Fruit fly (Drosophila melanogaster): ENCODE results near the gene Rab3-GEF.

The Rab3-GEF gene

DNA sequence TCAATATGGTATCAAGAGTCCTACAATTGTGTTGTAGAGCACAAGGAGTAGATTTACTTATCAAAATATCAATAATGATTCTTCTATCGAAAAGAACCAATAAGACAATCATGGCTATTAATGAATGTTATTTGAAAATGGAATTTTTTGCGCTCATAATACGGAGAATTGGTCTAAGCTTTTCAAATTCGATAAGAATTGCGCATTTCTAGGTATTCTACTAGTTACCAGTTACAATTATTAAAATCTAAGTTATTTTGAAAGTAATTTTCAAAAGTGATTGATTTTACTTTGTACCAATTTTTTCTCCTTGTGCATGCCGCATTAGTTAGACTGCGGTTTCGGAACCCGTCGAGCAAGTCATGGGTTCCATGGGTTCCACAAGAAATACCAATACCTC is 19.3 kb upstream of the Rab3-GEF start (continued):
- TF ChIP-seq dsx (GFP tag; optimal IDR thresholded peaks at IDR 0.05; ENCODE audit: poor library complexity, severe bottlenecking) (no peak), fkh (GFP tag; optimal IDR thresholded peaks at IDR 0.05) (no peak), acj6 (GFP tag; optimal IDR thresholded peaks at IDR 0.05) (peak; percentile 17), CG4318 (GFP tag; optimal IDR thresholded peaks at IDR 0.05) (no peak), CG3919 (GFP tag; optimal IDR thresholded peaks at IDR 0.05) (no peak), CG8632 (GFP tag; optimal IDR thresholded peaks at IDR 0.05) (no peak), CG6854 (GFP tag; optimal IDR thresholded peaks at IDR 0.05) (no peak), CG16779 (tag; optimal IDR thresholded peaks at IDR 0.05) (no peak), CG6808 (GFP tag; optimal IDR thresholded peaks at IDR 0.05) (no peak), pdm3 (GFP tag; optimal IDR thresholded peaks at IDR 0.05) (no peak), CG1621 (tag; optimal IDR thresholded peaks at IDR 0.05) (no peak), Hr38 (GFP tag; optimal IDR thresholded peaks at IDR 0.05) (no peak), Eip78C (GFP tag) (peak; percentile 87), Ets96B (tag; optimal IDR thresholded peaks at IDR 0.05) (no peak), CG3032 (tag; optimal IDR thresholded peaks at IDR 0.05) (no peak), CG7368 (GFP tag; optimal IDR thresholded peaks at IDR 0.05) (no peak), Smox (GFP tag; optimal IDR thresholded peaks at IDR 0.05) (peak; percentile 14), topi (GFP tag; optimal IDR thresholded peaks at IDR 0.05) (no peak), Sox15 (GFP tag; optimal IDR thresholded peaks at IDR 0.05) (no peak), CG11294 (GFP tag; IDR thresholded peaks at IDR 0.05) (no peak), CG34406 (GFP tag; optimal IDR thresholded peaks at IDR 0.05) (no peak), Hr39 (GFP tag; optimal IDR thresholded peaks at IDR 0.05) (peak; percentile 24), Hr4 (GFP tag; optimal IDR thresholded peaks at IDR 0.05) (peak; percentile 16), CG6276 (GFP tag; optimal IDR thresholded peaks at IDR 0.05) (no peak), spab (GFP tag; optimal IDR thresholded peaks at IDR 0.05) (no peak)

- TF ChIP-seq Gug (GFP tag; IDR thresholded peaks at IDR 0.05) (no peak), CG6808 (GFP tag; optimal IDR thresholded peaks at IDR 0.05) (peak; percentile 28), CG8119 (GFP tag; IDR thresholded peaks at IDR 0.05) (no peak), Eip75B (GFP tag; optimal IDR thresholded peaks at IDR 0.05) (peak; percentile 6), Lpt (GFP tag; optimal IDR thresholded peaks at IDR 0.05) (no peak), pdm3 (GFP tag; optimal IDR thresholded peaks at IDR 0.05) (no peak), topi (GFP tag; optimal IDR thresholded peaks at IDR 0.05) (peak; percentile 39), CG32006 (GFP tag; optimal IDR thresholded peaks at IDR 0.05) (peak; percentile 33), achi (GFP tag; optimal IDR thresholded peaks at IDR 0.05) (peak; percentile 29), Ets96B (tag; optimal IDR thresholded peaks at IDR 0.05) (peak; percentile 17), CG11762 (GFP tag; optimal IDR thresholded peaks at IDR 0.05; ENCODE audit: insufficient read depth) (no peak), OdsH (GFP tag; optimal IDR thresholded peaks at IDR 0.05) (no peak), fd59A (GFP tag; optimal IDR thresholded peaks at IDR 0.05) (no peak), svp (GFP tag) (peak; percentile 95), Hr4 (GFP tag; optimal IDR thresholded peaks at IDR 0.05) (no peak), Sox14 (GFP tag; optimal IDR thresholded peaks at IDR 0.05) (no peak), CG8632 (GFP tag; optimal IDR thresholded peaks at IDR 0.05) (no peak), CG15336 (GFP tag; IDR thresholded peaks at IDR 0.05) (peak; percentile 38; the same call in 1 of the 2 replicates), CG10669 (GFP tag; optimal IDR thresholded peaks at IDR 0.05) (peak; percentile 55), CG3032 (tag; optimal IDR thresholded peaks at IDR 0.05) (no peak), CG34406 (GFP tag; optimal IDR thresholded peaks at IDR 0.05) (peak; percentile 6), CG16779 (tag; optimal IDR thresholded peaks at IDR 0.05) (no peak), CG6276 (GFP tag; optimal IDR thresholded peaks at IDR 0.05) (peak; percentile 37), CG6163 (GFP tag; IDR thresholded peaks at IDR 0.05) (no peak), Eip93F (GFP tag; optimal IDR thresholded peaks at IDR 0.05) (peak; percentile 25), Sox102F (GFP tag; optimal IDR thresholded peaks at IDR 0.05) (peak; percentile 39), CG11294 (GFP tag; IDR thresholded peaks at IDR 0.05) (no peak), CG31627 (GFP tag; optimal IDR thresholded peaks at IDR 0.05) (peak; percentile 21), vri (GFP tag; optimal IDR thresholded peaks at IDR 0.05) (peak; percentile 76), cyc (GFP tag; optimal IDR thresholded peaks at IDR 0.05) (peak; percentile 17), CG8319 (GFP tag; optimal IDR thresholded peaks at IDR 0.05) (no peak), CG9139 (GFP tag; optimal IDR thresholded peaks at IDR 0.05) (peak; percentile 61), spab (GFP tag; optimal IDR thresholded peaks at IDR 0.05) (no peak), CG1621 (tag; optimal IDR thresholded peaks at IDR 0.05) (peak; percentile 3), Ets21C (GFP tag; optimal IDR thresholded peaks at IDR 0.05) (no peak), dac (GFP tag; optimal IDR thresholded peaks at IDR 0.05) (no peak), acj6 (GFP tag; optimal IDR thresholded peaks at IDR 0.05) (no peak)
Measured at dm6 chrX:15070811-15071479, 18.5 kb upstream of the Rab3-GEF start.
